Worm (Caenorhabditis elegans) whole organism, L2 larva: ENCODE data around the gene mml-1.
A peak's percentile ranks its signal among the peaks of the same experiment; 100 is the strongest.

Experiments used
- C34F6.9 ChIP-seq: fragments of 150-350 bp; optimal IDR thresholded peaks from 2 replicates; lab custom pipeline; 2014; ENCODE audit warnings: missing biosample characterization, missing genetic modification characterization
- R02D3.7 ChIP-seq: fragments of 150-350 bp; optimal IDR thresholded peaks from 2 replicates; lab custom pipeline; 2014; ENCODE audit warnings: missing biosample characterization, missing genetic modification characterization
- Y55F3AM.14 ChIP-seq: fragments of 200-800 bp; sonication (Bioruptor generic); optimal IDR thresholded peaks from 2 replicates; lab custom pipeline; 2018; ENCODE audit warnings: mild to moderate bottlenecking, missing genetic modification characterization, missing compliant biosample characterization
- ZK546.5 ChIP-seq: sonication (generic microtip); optimal IDR thresholded peaks from 2 replicates; lab custom pipeline; 2017; ENCODE audit warnings: missing biosample characterization, missing genetic modification characterization
- alr-1 ChIP-seq: fragments of 150-350 bp; optimal IDR thresholded peaks from 2 replicates; lab custom pipeline; 2014; ENCODE audit warnings: missing biosample characterization, missing genetic modification characterization
- ama-1 ChIP-seq: fragments of 150-350 bp; optimal IDR thresholded peaks from 2 replicates; lab custom pipeline; 2018; ENCODE audit warnings: inconsistent platforms
- blmp-1 ChIP-seq: sonication (generic microtip); optimal IDR thresholded peaks from 2 replicates; lab custom pipeline; 2017; ENCODE audit warnings: missing genetic modification characterization, mild to moderate bottlenecking, missing compliant biosample characterization, antibody characterized with exemption, moderate library complexity; ENCODE audit not compliant: insufficient read depth
- ceh-16 ChIP-seq: fragments of 150-350 bp; optimal IDR thresholded peaks from 2 replicates; lab custom pipeline; 2014; ENCODE audit warnings: missing biosample characterization, missing genetic modification characterization
- ceh-82 ChIP-seq: fragments of 150-350 bp; optimal IDR thresholded peaks from 2 replicates; lab custom pipeline; 2014; ENCODE audit warnings: missing biosample characterization, missing genetic modification characterization
- crh-2 ChIP-seq: sonication (generic microtip); optimal IDR thresholded peaks from 2 replicates; lab custom pipeline; 2017; ENCODE audit warnings: missing biosample characterization, missing genetic modification characterization
- dmd-4 ChIP-seq: sonication (generic microtip); optimal IDR thresholded peaks from 2 replicates; lab custom pipeline; 2017; ENCODE audit warnings: missing biosample characterization, missing genetic modification characterization
- elt-1 ChIP-seq: fragments of 150-350 bp; optimal IDR thresholded peaks from 2 replicates; lab custom pipeline; 2014; ENCODE audit warnings: missing biosample characterization, missing genetic modification characterization
- elt-3 ChIP-seq: sonication (generic microtip); optimal IDR thresholded peaks from 2 replicates; lab custom pipeline; 2017; ENCODE audit warnings: missing biosample characterization, missing genetic modification characterization
- gmeb-1 ChIP-seq: fragments of 150-350 bp; optimal IDR thresholded peaks from 2 replicates; lab custom pipeline; 2014; ENCODE audit warnings: missing biosample characterization, missing genetic modification characterization
- lin-11 ChIP-seq: fragments of 150-350 bp; sonication (generic microtip); optimal IDR thresholded peaks from 2 replicates; lab custom pipeline; 2014; ENCODE audit warnings: missing biosample characterization, missing genetic modification characterization, inconsistent platforms, mixed read lengths
- lin-13 ChIP-seq: fragments of 150-350 bp; optimal IDR thresholded peaks from 2 replicates; lab custom pipeline; 2014; ENCODE audit warnings: missing biosample characterization, missing genetic modification reagents, missing genetic modification characterization
- lsy-2 ChIP-seq, 2 experiments: fragments of 150-350 bp in 1 of 2; sonication (generic microtip) in 1 of 2; optimal IDR thresholded peaks; 2 replicates each; lab custom pipeline; 2014 to 2017; ENCODE audit warnings: missing biosample characterization in 2 of 2, missing genetic modification characterization in 2 of 2
- mab-5 ChIP-seq: fragments of 150-350 bp; optimal IDR thresholded peaks from 2 replicates; lab custom pipeline; 2014; ENCODE audit warnings: missing biosample characterization, missing genetic modification characterization
- nhr-10 ChIP-seq: sonication (generic microtip); optimal IDR thresholded peaks from 2 replicates; lab custom pipeline; 2017; ENCODE audit warnings: missing biosample characterization, missing genetic modification characterization
- nhr-12 ChIP-seq: fragments of 150-350 bp; optimal IDR thresholded peaks from 2 replicates; lab custom pipeline; 2014; ENCODE audit warnings: missing biosample characterization, missing genetic modification characterization
- nhr-129 ChIP-seq: fragments of 150-350 bp; optimal IDR thresholded peaks from 2 replicates; lab custom pipeline; 2014; ENCODE audit warnings: missing biosample characterization, missing genetic modification characterization
- nhr-21 ChIP-seq: fragments of 150-350 bp; optimal IDR thresholded peaks from 2 replicates; lab custom pipeline; 2014; ENCODE audit warnings: missing biosample characterization, missing genetic modification characterization
- nhr-23 ChIP-seq: fragments of 150-350 bp; optimal IDR thresholded peaks from 2 replicates; lab custom pipeline; 2014; ENCODE audit warnings: missing biosample characterization, missing genetic modification reagents, missing genetic modification characterization
- nhr-237 ChIP-seq: fragments of 150-350 bp; optimal IDR thresholded peaks from 2 replicates; lab custom pipeline; 2014; ENCODE audit warnings: missing biosample characterization, missing genetic modification characterization
- nhr-77 ChIP-seq: fragments of 150-350 bp; optimal IDR thresholded peaks from 2 replicates; lab custom pipeline; 2014; ENCODE audit warnings: missing biosample characterization, missing genetic modification characterization
- peb-1 ChIP-seq: fragments of 150-350 bp; optimal IDR thresholded peaks from 2 replicates; lab custom pipeline; 2014; ENCODE audit warnings: missing biosample characterization, missing genetic modification characterization
- sem-4 ChIP-seq: fragments of 150-350 bp; optimal IDR thresholded peaks from 2 replicates; lab custom pipeline; 2014; ENCODE audit warnings: missing biosample characterization, missing genetic modification reagents, missing genetic modification characterization
- skn-1 ChIP-seq: sonication (generic microtip); optimal IDR thresholded peaks from 2 replicates; lab custom pipeline; 2017; ENCODE audit warnings: missing biosample characterization, missing genetic modification characterization
- sma-3 ChIP-seq: sonication (generic microtip); optimal IDR thresholded peaks from 2 replicates; lab custom pipeline; 2016; ENCODE audit warnings: missing genetic modification reagents, missing genetic modification characterization, missing compliant biosample characterization
- sma-9 ChIP-seq, 2 experiments: fragments of 150-350 bp in 1 of 2; sonication (generic microtip) in 1 of 2; optimal IDR thresholded peaks; 2 replicates each; lab custom pipeline; 2014 to 2016; ENCODE audit warnings: missing genetic modification characterization in 2 of 2, mild to moderate bottlenecking in 1 of 2, missing biosample characterization in 1 of 2, missing compliant biosample characterization in 1 of 2, missing genetic modification reagents in 1 of 2, moderate library complexity in 1 of 2
- snpc-4 ChIP-seq: fragments of 150-350 bp; optimal IDR thresholded peaks from 2 replicates; lab custom pipeline; 2014; ENCODE audit warnings: missing biosample characterization, missing genetic modification characterization
- unc-55 ChIP-seq: fragments of 150-350 bp; sonication (generic microtip); optimal IDR thresholded peaks from 3 replicates; lab custom pipeline; 2014; ENCODE audit warnings: missing biosample characterization, missing genetic modification reagents, missing genetic modification characterization
- unc-62 ChIP-seq: fragments of 150-350 bp; optimal IDR thresholded peaks from 2 replicates; lab custom pipeline; 2014; ENCODE audit warnings: missing biosample characterization, missing genetic modification reagents, missing genetic modification characterization
- zag-1 ChIP-seq: fragments of 150-350 bp; optimal IDR thresholded peaks from 2 replicates; lab custom pipeline; 2014; ENCODE audit warnings: missing biosample characterization, missing genetic modification characterization
- ztf-4 ChIP-seq: fragments of 150-350 bp; optimal IDR thresholded peaks from 2 replicates; lab custom pipeline; 2014; ENCODE audit warnings: missing biosample characterization, missing genetic modification characterization

The mml-1 gene

DNA sequence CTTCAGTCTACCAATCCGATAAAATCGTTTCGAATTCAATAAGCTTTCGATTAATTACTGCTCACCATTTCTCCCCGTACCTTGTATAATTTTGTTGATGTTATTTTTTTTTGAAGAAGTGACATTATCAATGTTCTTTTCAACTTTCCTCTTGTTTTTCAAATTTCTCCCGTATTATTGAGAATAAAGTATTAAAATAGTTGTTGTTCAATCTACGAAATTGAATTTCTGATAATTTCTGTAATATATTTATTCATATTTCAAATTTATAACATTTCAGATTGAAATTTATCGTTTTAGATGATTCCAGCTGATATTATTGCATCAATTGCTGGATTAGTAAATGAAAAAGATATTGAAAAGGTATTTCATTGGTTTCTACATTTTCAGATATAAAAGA, 11.4 kb upstream of the mml-1 start, which contains the start of gene trd-1:
trd-1 (plus strand) TSS at position 301 of the 400 bp plus-strand sequence.
- TF ChIP-seq crh-2 (tag; lab: Kevin White, UChicago): no peak
- no peak for TF ChIP-seq unc-55 (GFP tag; lab: Kevin White, UChicago)
- TF ChIP-seq dmd-4 (tag; lab: Kevin White, UChicago): no peak
- no peak for TF ChIP-seq gmeb-1 (tag; lab: Kevin White, UChicago)
- TF ChIP-seq snpc-4 (tag; lab: Kevin White, UChicago): no peak
- no peak for TF ChIP-seq nhr-10 (tag; lab: Kevin White, UChicago)
- TF ChIP-seq C34F6.9 (tag; lab: Kevin White, UChicago): no peak
- TF ChIP-seq skn-1: no peak
- no peak for TF ChIP-seq alr-1 (tag; lab: Kevin White, UChicago)
- TF ChIP-seq lin-11 (tag; lab: Kevin White, UChicago): no peak
- no peak for TF ChIP-seq nhr-77 (tag; lab: Kevin White, UChicago)
- TF ChIP-seq, all 48 proteins: peak for 0

ce11 chrIII:7383733-7384132, 9.2 kb upstream of the mml-1 start, which contains the start of gene tbp-1:
TSS of gene tbp-1 (plus strand) at chrIII:7384033.
- TF ChIP-seq ZK546.5 (tag; lab: Kevin White, UChicago) (no peak), nhr-129 (tag; lab: Kevin White, UChicago) (no peak), elt-3 (no peak), peb-1 (tag; lab: Kevin White, UChicago) (no peak), lsy-2 (tag; optimal IDR thresholded peaks at IDR 0.05; lab: Kevin White, UChicago) (no peak), unc-62 (no peak), gmeb-1 (tag; lab: Kevin White, UChicago) (no peak), unc-55 (GFP tag; lab: Kevin White, UChicago) (no peak), mab-5 (tag; lab: Kevin White, UChicago) (no peak), alr-1 (tag; lab: Kevin White, UChicago) (no peak), zag-1 (no peak), sma-9 (GFP tag; optimal IDR thresholded peaks at IDR 0.05; lab: Kevin White, UChicago) (no peak), sma-9 (tag; optimal IDR thresholded peaks at IDR 0.05; lab: Kevin White, UChicago) (no peak), nhr-21 (tag; lab: Kevin White, UChicago) (no peak), C34F6.9 (tag; lab: Kevin White, UChicago) (no peak), blmp-1 (tag; lab: Kevin White, UChicago) (no peak), nhr-12 (tag; lab: Kevin White, UChicago) (no peak), nhr-10 (tag; lab: Kevin White, UChicago) (no peak), lin-13 (GFP tag; lab: Kevin White, UChicago) (no peak), ztf-4 (tag; lab: Kevin White, UChicago) (no peak), ceh-82 (tag; lab: Kevin White, UChicago) (no peak)

DNA sequence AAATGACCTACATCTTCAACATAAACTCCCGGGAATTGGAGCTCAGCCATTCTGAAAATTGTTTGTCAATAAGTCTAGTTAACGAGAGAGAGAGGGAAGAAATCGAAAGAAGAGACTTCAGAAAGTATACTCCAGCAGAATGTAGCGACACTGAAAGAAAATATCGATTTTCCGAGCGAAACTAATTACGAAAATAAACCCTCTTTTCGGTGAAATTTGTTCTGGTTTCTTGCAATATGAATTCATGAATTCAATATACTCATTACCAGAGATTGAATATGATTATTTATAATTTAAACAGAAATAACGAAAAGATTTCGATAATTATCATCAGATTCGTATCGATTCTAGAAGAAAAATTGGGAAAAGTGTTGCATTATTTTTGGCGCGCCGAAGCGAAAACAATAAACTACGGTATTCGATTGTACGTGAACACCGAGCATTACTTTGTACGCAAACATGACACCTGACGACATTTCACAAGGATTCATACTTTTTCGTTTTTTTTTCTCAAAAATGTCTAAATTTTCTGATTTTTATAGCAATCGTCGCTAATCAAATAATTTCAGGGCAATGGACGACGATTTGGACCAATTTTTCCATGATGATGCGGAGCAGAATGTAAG, 7.1 kb upstream of the mml-1 start, which contains the start of the genes hmg-4 and T20B12.3:
hmg-4 (minus strand) TSS at position 51 of the 626 bp plus-strand sequence.
T20B12.3 (plus strand) TSS at position 570 of the 626 bp plus-strand sequence.
- peak; percentile 15 for TF ChIP-seq crh-2 (tag; lab: Kevin White, UChicago)
- TF ChIP-seq sem-4: no peak
- no peak for TF ChIP-seq ceh-16 (tag; lab: Kevin White, UChicago)
- TF ChIP-seq nhr-129 (tag; lab: Kevin White, UChicago): peak; percentile 68
- no peak for TF ChIP-seq elt-1 (tag; lab: Kevin White, UChicago)
- TF ChIP-seq C34F6.9 (tag; lab: Kevin White, UChicago): peak; percentile 70
- no peak for TF ChIP-seq lin-13 (GFP tag; lab: Kevin White, UChicago)
- no peak for TF ChIP-seq elt-3
- peak; percentile 67 for TF ChIP-seq unc-55 (GFP tag; lab: Kevin White, UChicago)
- TF ChIP-seq lsy-2 (tag; optimal IDR thresholded peaks at IDR 0.05; lab: Kevin White, UChicago): peak; percentile 83 to 98
- peak; percentile 47 for TF ChIP-seq gmeb-1 (tag; lab: Kevin White, UChicago)
- TF ChIP-seq nhr-237: no peak
- TF ChIP-seq Y55F3AM.14 (GFP tag; lab: Kevin White, UChicago): no peak
- TF ChIP-seq sma-3 (GFP tag; lab: Kevin White, UChicago): no peak
- TF ChIP-seq ama-1: no peak

DNA sequence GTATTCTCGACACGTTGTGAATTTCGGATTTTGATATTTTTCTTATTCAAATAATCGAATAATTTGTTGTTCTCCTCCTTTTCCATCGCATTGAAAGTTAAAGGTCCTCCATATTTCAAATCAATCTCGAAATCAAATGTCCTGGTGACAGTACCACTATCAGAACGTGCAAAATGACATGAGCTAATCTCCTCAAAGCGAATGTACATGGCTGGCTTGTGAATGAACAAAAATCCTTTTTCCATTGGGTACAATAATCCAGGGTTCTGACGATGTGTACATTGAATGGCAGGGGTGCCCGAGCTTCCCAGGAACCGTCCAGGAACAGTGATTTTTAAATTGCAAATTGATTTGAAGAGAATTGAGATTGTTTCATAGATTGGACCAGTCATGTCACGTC, 5.6 kb upstream of the mml-1 start:
- TF ChIP-seq nhr-12 (tag; lab: Kevin White, UChicago) (no peak), R02D3.7 (tag; lab: Kevin White, UChicago) (no peak), nhr-23 (tag; lab: Kevin White, UChicago) (no peak), zag-1 (no peak)
